Worm (Caenorhabditis elegans) whole organism, L3 larva: ENCODE measurements around the gene C04C11.25.

Experiments used
- R02D3.7 ChIP-seq: fragments of 150-350 bp; optimal IDR thresholded peaks from 2 replicates; lab custom pipeline; 2014; ENCODE audit warnings: missing biosample characterization, missing genetic modification characterization
- ama-1 ChIP-seq: fragments of 150-350 bp; optimal IDR thresholded peaks from 2 replicates; lab custom pipeline; 2018
- ceh-28 ChIP-seq: fragments of 150-350 bp; optimal IDR thresholded peaks from 2 replicates; lab custom pipeline; 2014; ENCODE audit warnings: missing biosample characterization, missing genetic modification reagents, missing genetic modification characterization
- ceh-82 ChIP-seq: fragments of 150-350 bp; optimal IDR thresholded peaks from 2 replicates; lab custom pipeline; 2014; ENCODE audit warnings: missing biosample characterization, missing genetic modification characterization
- daf-12 ChIP-seq: fragments of 150-350 bp; optimal IDR thresholded peaks from 2 replicates; lab custom pipeline; 2014; ENCODE audit warnings: missing biosample characterization, missing genetic modification reagents, missing genetic modification characterization
- egl-27 ChIP-seq: sonication (generic microtip); optimal IDR thresholded peaks from 4 replicates; lab custom pipeline; 2017; ENCODE audit warnings: missing biosample characterization, missing genetic modification reagents, missing genetic modification characterization
- elt-1 ChIP-seq: fragments of 150-350 bp; optimal IDR thresholded peaks from 2 replicates; lab custom pipeline; 2014; ENCODE audit warnings: missing biosample characterization, missing genetic modification characterization
- elt-2 ChIP-seq: sonication (generic microtip); optimal IDR thresholded peaks from 2 replicates; lab custom pipeline; 2016; ENCODE audit warnings: missing genetic modification reagents, mild to moderate bottlenecking, missing genetic modification characterization, missing compliant biosample characterization
- elt-3 ChIP-seq, 3 experiments: fragments of 150-350 bp in 1 of 3; sonication (generic microtip) in 2 of 3; optimal IDR thresholded peaks; 2 replicates in 2 of 3; 4 replicates in 1 of 3; lab custom pipeline; 2014 to 2017; ENCODE audit warnings: missing biosample characterization in 3 of 3, missing genetic modification characterization in 3 of 3
- eor-1 ChIP-seq, 2 experiments: fragments of 150-350 bp; optimal IDR thresholded peaks; 2 replicates each; lab custom pipeline; 2014 to 2018; ENCODE audit warnings: missing biosample characterization in 2 of 2, missing genetic modification characterization in 2 of 2
- fkh-10 ChIP-seq: sonication (generic microtip); optimal IDR thresholded peaks from 2 replicates; lab custom pipeline; 2017; ENCODE audit warnings: missing biosample characterization, missing genetic modification reagents, missing genetic modification characterization
- fkh-2 ChIP-seq: fragments of 150-350 bp; optimal IDR thresholded peaks from 2 replicates; lab custom pipeline; 2014; ENCODE audit warnings: missing biosample characterization, missing genetic modification reagents, missing genetic modification characterization
- fos-1 ChIP-seq: fragments of 150-350 bp; optimal IDR thresholded peaks from 2 replicates; lab custom pipeline; 2014; ENCODE audit warnings: missing biosample characterization, missing genetic modification characterization
- hmg-11 ChIP-seq: sonication (generic microtip); optimal IDR thresholded peaks from 2 replicates; lab custom pipeline; 2016; ENCODE audit warnings: missing genetic modification characterization, missing compliant biosample characterization
- jun-1 ChIP-seq: fragments of 150-350 bp; optimal IDR thresholded peaks from 2 replicates; lab custom pipeline; 2014; ENCODE audit warnings: missing biosample characterization, missing genetic modification reagents, missing genetic modification characterization
- lsy-12 ChIP-seq: sonication (generic microtip); optimal IDR thresholded peaks from 2 replicates; lab custom pipeline; 2016; ENCODE audit warnings: mild to moderate bottlenecking, missing genetic modification characterization, missing compliant biosample characterization
- mml-1 ChIP-seq: fragments of 150-350 bp; sonication (generic microtip); optimal IDR thresholded peaks from 3 replicates; lab custom pipeline; 2014; ENCODE audit warnings: missing biosample characterization, missing genetic modification characterization
- nfya-1 ChIP-seq: sonication (generic microtip); optimal IDR thresholded peaks from 2 replicates; lab custom pipeline; 2017; ENCODE audit warnings: missing genetic modification characterization, mild to moderate bottlenecking, missing compliant biosample characterization, antibody characterized with exemption, moderate library complexity; ENCODE audit not compliant: insufficient read depth
- nhr-11 ChIP-seq: fragments of 150-350 bp; optimal IDR thresholded peaks from 2 replicates; lab custom pipeline; 2014; ENCODE audit warnings: missing biosample characterization, missing genetic modification characterization
- nhr-23 ChIP-seq: fragments of 150-350 bp; optimal IDR thresholded peaks from 2 replicates; lab custom pipeline; 2014; ENCODE audit warnings: missing biosample characterization, missing genetic modification reagents, missing genetic modification characterization
- nhr-237 ChIP-seq: fragments of 150-350 bp; optimal IDR thresholded peaks from 2 replicates; lab custom pipeline; 2014; ENCODE audit warnings: missing biosample characterization, missing genetic modification characterization
- nhr-25 ChIP-seq: sonication (generic microtip); optimal IDR thresholded peaks from 2 replicates; lab custom pipeline; 2017; ENCODE audit warnings: missing biosample characterization, missing genetic modification characterization
- nhr-28 ChIP-seq: fragments of 150-350 bp; optimal IDR thresholded peaks from 2 replicates; lab custom pipeline; 2014; ENCODE audit warnings: missing biosample characterization, missing genetic modification characterization
- nhr-67 ChIP-seq: fragments of 150-350 bp; optimal IDR thresholded peaks from 2 replicates; lab custom pipeline; 2014; ENCODE audit warnings: missing biosample characterization, missing genetic modification characterization
- nhr-76 ChIP-seq: fragments of 150-350 bp; sonication (generic microtip); optimal IDR thresholded peaks from 5 replicates; lab custom pipeline; 2014; ENCODE audit warnings: missing biosample characterization, missing genetic modification characterization
- pha-4 ChIP-seq: fragments of 150-350 bp; optimal IDR thresholded peaks from 2 replicates; lab custom pipeline; 2014; ENCODE audit warnings: missing biosample characterization, missing genetic modification reagents, missing genetic modification characterization
- pqm-1 ChIP-seq: fragments of 150-350 bp; optimal IDR thresholded peaks from 2 replicates; lab custom pipeline; 2017; ENCODE audit warnings: missing biosample characterization, missing genetic modification characterization, inconsistent platforms
- skn-1 ChIP-seq: fragments of 150-350 bp; optimal IDR thresholded peaks from 2 replicates; lab custom pipeline; 2014; ENCODE audit warnings: missing biosample characterization, missing genetic modification characterization
- snpc-4 ChIP-seq: fragments of 150-350 bp; optimal IDR thresholded peaks from 2 replicates; lab custom pipeline; 2014; ENCODE audit warnings: missing biosample characterization, missing genetic modification characterization
- tbx-2 ChIP-seq: sonication (generic microtip); optimal IDR thresholded peaks from 2 replicates; lab custom pipeline; 2016; ENCODE audit warnings: mild to moderate bottlenecking, missing genetic modification characterization, missing compliant biosample characterization
- unc-39 ChIP-seq: sonication (generic microtip); optimal IDR thresholded peaks from 4 replicates; lab custom pipeline; 2017; ENCODE audit warnings: missing biosample characterization, missing genetic modification characterization
- unc-62 ChIP-seq: fragments of 150-350 bp; sonication (generic microtip); optimal IDR thresholded peaks from 4 replicates; lab custom pipeline; 2014; ENCODE audit warnings: missing biosample characterization, missing genetic modification reagents, missing genetic modification characterization
- ztf-11 ChIP-seq: fragments of 150-350 bp; optimal IDR thresholded peaks from 2 replicates; lab custom pipeline; 2014; ENCODE audit warnings: missing biosample characterization, missing genetic modification characterization
- ztf-4 ChIP-seq: fragments of 150-350 bp; optimal IDR thresholded peaks from 2 replicates; lab custom pipeline; 2014; ENCODE audit warnings: missing biosample characterization, missing genetic modification characterization

The C04C11.25 gene

ce11 chrX:14008130-14008529, 7.1 kb downstream of the C04C11.25 start:
- TF ChIP-seq nhr-25 (tag; lab: Kevin White, UChicago) (no peak), nhr-76 (tag; lab: Kevin White, UChicago) (no peak), ztf-11 (no peak), ceh-82 (tag; lab: Kevin White, UChicago) (no peak), fkh-10 (GFP tag; lab: Kevin White, UChicago) (no peak), fkh-2 (tag; lab: Kevin White, UChicago) (no peak)

ce11 chrX:14003538-14003937, 11.7 kb downstream of the C04C11.25 start:
- no peak for TF ChIP-seq skn-1 (tag; lab: Kevin White, UChicago)
- no peak for TF ChIP-seq ceh-28 (tag; lab: Kevin White, UChicago)
- peak; percentile 60 for TF ChIP-seq pqm-1 (tag; lab: Kevin White, UChicago)
- TF ChIP-seq eor-1 (tag; optimal IDR thresholded peaks at IDR 0.05; lab: Kevin White, UChicago), result no peak
- TF ChIP-seq unc-39, result no peak
- TF ChIP-seq hmg-11, result no peak
- TF ChIP-seq tbx-2 (tag; lab: Kevin White, UChicago), result no peak
- no peak for TF ChIP-seq fkh-10 (GFP tag; lab: Kevin White, UChicago)
- no peak for TF ChIP-seq ztf-11
- TF ChIP-seq elt-2 (tag; lab: Kevin White, UChicago), result peak; percentile 48
- no peak for TF ChIP-seq elt-3 (tag; optimal IDR thresholded peaks at IDR 0.05; lab: Kevin White, UChicago)
- no peak for TF ChIP-seq snpc-4 (tag; lab: Kevin White, UChicago)
- no peak for TF ChIP-seq nhr-28 (tag; lab: Kevin White, UChicago)
- TF ChIP-seq lsy-12 (tag; lab: Kevin White, UChicago), result no peak

ce11 chrX:14002739-14003138, 12.5 kb downstream of the C04C11.25 start:
- TF ChIP-seq nhr-11 (tag; lab: Kevin White, UChicago) (no peak), fos-1 (tag; lab: Kevin White, UChicago) (no peak), elt-3 (tag; optimal IDR thresholded peaks at IDR 0.05; lab: Kevin White, UChicago) (no peak), pha-4 (tag; lab: Kevin White, UChicago) (no peak), egl-27 (no peak), nhr-237 (tag; lab: Kevin White, UChicago) (no peak)

ce11 chrX:14001494-14001974, 13.7 kb downstream of the C04C11.25 start, which contains the start of gene cytb-5.1:
Gene cytb-5.1 (plus strand): TSS chrX:14001924.
- TF ChIP-seq pha-4 (tag; lab: Kevin White, UChicago) (peak; percentile 87), jun-1 (tag; lab: Kevin White, UChicago) (peak; percentile 24), nhr-76 (tag; lab: Kevin White, UChicago) (no peak), elt-1 (tag; lab: Kevin White, UChicago) (no peak), elt-2 (tag; lab: Kevin White, UChicago) (peak; percentile 78), daf-12 (tag; lab: Kevin White, UChicago) (no peak), nfya-1 (tag; lab: Kevin White, UChicago) (peak; percentile 41), hmg-11 (no peak), unc-62 (no peak), nhr-23 (peak; percentile 58), ztf-4 (tag; lab: Kevin White, UChicago) (no peak), ama-1 (lab: Kevin White, UChicago) (no peak), nhr-67 (no peak), pqm-1 (tag; lab: Kevin White, UChicago) (peak; percentile 71), R02D3.7 (tag; lab: Kevin White, UChicago) (no peak), mml-1 (tag; lab: Kevin White, UChicago) (no peak), nhr-25 (tag; lab: Kevin White, UChicago) (no peak), nhr-237 (tag; lab: Kevin White, UChicago) (no peak)
- TF ChIP-seq, all 47 proteins: peak for 6

- no peak for TF ChIP-seq ztf-4 (tag; lab: Kevin White, UChicago)
- peak; percentile 21 for TF ChIP-seq pha-4 (tag; lab: Kevin White, UChicago)
- TF ChIP-seq hmg-11, result no peak
- peak; percentile 85 for TF ChIP-seq pqm-1 (tag; lab: Kevin White, UChicago)
- TF ChIP-seq nhr-67, result no peak
- no peak for TF ChIP-seq nhr-237 (tag; lab: Kevin White, UChicago)
- peak; percentile 66 for TF ChIP-seq nhr-23
- TF ChIP-seq nhr-28 (tag; lab: Kevin White, UChicago), result no peak
- TF ChIP-seq ceh-28 (tag; lab: Kevin White, UChicago), result peak; percentile 72
- TF ChIP-seq ztf-11, result no peak
- peak; percentile 69 for TF ChIP-seq elt-2 (tag; lab: Kevin White, UChicago)
- TF ChIP-seq snpc-4 (tag; lab: Kevin White, UChicago), result no peak
Observed at ce11 chrX:14000198-14000748, 15.0 kb downstream of the C04C11.25 start.
